Worm (Caenorhabditis elegans): Measurements from ENCODE around the gene sand-1.
A peak's percentile ranks its signal among the peaks of the same experiment; 100 is the strongest.
"Not testable (repeated sequence)": the region's sequence is repeated elsewhere in the genome, so short reads cannot be mapped to it uniquely, and the experiment has no call there.

The sand-1 gene

DNA sequence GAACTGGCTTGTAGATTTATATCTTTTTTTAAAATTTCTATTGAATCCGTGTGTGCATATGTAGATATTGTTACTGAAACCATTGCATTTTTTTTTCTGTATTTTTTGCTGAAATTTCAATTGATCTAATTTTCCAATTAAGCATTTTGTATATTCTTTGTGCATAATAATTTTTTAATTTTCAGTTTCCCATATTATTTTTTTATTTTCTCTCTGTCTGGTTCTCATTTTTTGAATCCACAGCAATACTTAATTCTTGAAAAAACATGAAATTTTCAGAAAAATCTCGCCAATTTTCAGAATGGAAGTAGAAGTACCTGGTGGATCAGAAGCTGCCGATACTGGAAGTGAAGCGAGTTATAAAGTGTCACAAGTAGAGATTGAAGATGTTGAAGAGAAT is at the start of gene sand-1:
TSS of gene sand-1 (plus strand) at position 301 of the 400 bp plus-strand sequence.
- TF ChIP-seq W03F9.2 (tag; optimal IDR thresholded peaks at IDR 0.05) (no peak), dao-5 (tag; optimal IDR thresholded peaks at IDR 0.05) (no peak), him-1 (tag; optimal IDR thresholded peaks at IDR 0.05) (no peak)

DNA sequence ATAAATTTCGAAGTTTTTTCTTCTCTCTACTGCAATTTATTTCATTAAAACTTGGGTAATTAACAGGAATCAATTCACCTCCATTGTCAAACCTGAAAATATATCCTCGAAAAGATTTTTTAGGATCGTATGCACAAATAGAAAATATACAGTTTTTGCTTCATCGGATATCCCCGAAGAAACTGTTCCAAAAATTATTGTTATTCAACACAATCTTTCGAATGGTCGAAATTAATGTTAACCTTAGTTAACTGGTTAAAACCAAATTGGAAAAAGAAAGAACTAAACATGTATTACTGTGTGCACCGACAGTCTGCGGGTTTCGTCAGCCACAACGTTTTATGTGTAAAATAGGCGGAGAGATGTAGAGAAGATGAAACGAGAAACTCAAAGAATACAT is 49.6 kb upstream of the sand-1 start:
- TF ChIP-seq W03F9.2 (tag; optimal IDR thresholded peaks at IDR 0.05), result no peak
- no peak for TF ChIP-seq him-1 (tag; optimal IDR thresholded peaks at IDR 0.05)
- TF ChIP-seq dao-5 (tag; optimal IDR thresholded peaks at IDR 0.05), result no peak

DNA sequence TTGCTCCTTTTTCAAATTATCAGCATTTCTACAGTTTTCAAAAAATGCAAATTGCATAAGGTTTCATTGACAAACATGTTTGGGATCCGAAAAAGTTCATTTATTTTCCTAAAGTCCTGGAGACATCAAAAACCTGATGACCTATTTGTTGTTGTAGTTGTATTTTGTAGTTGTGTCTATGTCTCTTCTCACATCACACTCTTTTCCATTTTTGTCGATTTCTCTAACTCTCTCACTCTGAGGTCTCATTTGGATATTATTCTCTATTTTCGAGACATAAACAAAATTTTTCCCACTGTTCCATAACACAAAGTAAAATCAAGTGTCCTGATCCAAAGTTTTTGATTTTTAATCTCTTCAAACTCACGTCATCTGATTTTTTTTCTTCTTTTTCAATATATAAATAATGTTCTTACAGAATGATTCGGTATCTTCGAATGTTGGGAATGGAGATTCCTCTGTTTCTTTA is 47.8 kb upstream of the sand-1 start, which contains the start of gene slc-46A:
TSS of gene slc-46A (plus strand) at position 419 of the 469 bp plus-strand sequence.
- TF ChIP-seq dao-5 (tag; optimal IDR thresholded peaks at IDR 0.05), result no peak
- no peak for TF ChIP-seq W03F9.2 (tag; optimal IDR thresholded peaks at IDR 0.05)
- no peak for TF ChIP-seq him-1 (tag; optimal IDR thresholded peaks at IDR 0.05)

- no peak for TF ChIP-seq dao-5 (tag; optimal IDR thresholded peaks at IDR 0.05)
- no peak for TF ChIP-seq W03F9.2 (tag; optimal IDR thresholded peaks at IDR 0.05)
- TF ChIP-seq him-1 (tag; optimal IDR thresholded peaks at IDR 0.05), result no peak
These were observed 40.5 kb upstream of the sand-1 start, which contains the start of gene Y4C6B.4 for ce11 chrIV:5326144-5326543. TSS of gene Y4C6B.4 (plus strand) at chrIV:5326444.

DNA sequence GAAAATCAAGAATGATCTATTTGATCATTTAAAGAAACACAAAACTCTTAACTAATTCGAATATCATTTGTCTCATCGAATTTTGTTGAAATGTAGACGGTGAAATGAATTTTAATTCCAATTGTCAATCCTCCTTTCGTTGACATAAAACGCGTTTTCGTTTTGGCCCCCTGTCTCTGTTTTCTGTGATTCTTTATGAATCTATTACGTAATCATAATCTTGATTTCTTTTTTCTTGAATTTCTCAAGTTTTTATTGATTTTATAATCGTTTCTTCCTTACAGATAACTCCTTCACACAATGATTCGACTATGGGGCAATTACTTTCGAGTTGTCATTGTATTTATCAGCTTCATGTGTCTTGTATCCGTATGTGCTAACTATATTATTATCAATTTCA is 34.5 kb upstream of the sand-1 start, which contains the start of gene Y4C6B.3:
TSS of gene Y4C6B.3 (plus strand) at position 301 of the 400 bp plus-strand sequence.
- TF ChIP-seq him-1 (tag; optimal IDR thresholded peaks at IDR 0.05) (no peak), dao-5 (tag; optimal IDR thresholded peaks at IDR 0.05) (no peak), W03F9.2 (tag; optimal IDR thresholded peaks at IDR 0.05) (no peak)

DNA sequence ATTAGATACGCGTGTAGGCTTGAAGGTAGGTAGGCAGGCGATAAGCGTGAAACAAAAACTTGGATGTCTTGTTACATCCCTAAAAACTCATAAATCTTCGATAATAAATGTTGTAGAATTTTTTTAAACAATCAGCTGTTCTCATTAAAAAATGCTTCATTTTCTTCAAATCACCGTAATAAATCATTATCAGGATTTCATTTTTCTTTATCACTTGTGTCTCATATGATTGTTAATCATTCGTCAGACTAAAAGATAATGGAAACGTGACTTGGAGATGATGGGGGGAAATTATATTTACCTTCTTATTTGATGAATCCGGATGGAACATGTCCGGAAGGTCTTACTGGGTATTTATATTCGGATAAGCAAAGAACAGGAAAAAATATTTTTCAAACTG is 33.2 kb upstream of the sand-1 start:
- TF ChIP-seq him-1 (tag; optimal IDR thresholded peaks at IDR 0.05) (no peak), dao-5 (tag; optimal IDR thresholded peaks at IDR 0.05) (no peak)

- TF ChIP-seq dao-5 (tag; optimal IDR thresholded peaks at IDR 0.05) (peak; percentile 22), him-1 (tag; optimal IDR thresholded peaks at IDR 0.05) (no peak), W03F9.2 (tag; optimal IDR thresholded peaks at IDR 0.05) (no peak)
These were observed 32.1 kb upstream of the sand-1 start for ce11 chrIV:5334518-5334917.

DNA sequence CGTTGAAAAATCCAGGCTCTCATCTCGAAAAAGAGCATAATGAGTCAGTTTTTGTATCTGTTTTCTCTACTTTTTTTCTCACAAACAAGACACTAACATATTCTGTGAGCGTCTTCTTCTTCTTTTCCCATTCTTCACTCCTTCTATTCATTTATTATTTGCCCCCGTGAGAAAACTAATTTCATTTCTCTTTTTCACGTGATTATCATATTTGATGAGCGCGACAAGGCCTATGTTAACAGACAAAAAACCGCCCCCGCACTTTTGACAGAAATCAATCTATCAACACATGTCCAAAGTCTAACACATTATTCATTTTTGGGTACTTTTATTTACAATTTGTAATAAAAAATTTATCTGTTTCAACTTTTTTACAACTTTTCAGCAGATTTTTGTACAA is 29.0 kb upstream of the sand-1 start:
- TF ChIP-seq him-1 (tag; optimal IDR thresholded peaks at IDR 0.05) (no peak), dao-5 (tag; optimal IDR thresholded peaks at IDR 0.05) (no peak), W03F9.2 (tag; optimal IDR thresholded peaks at IDR 0.05) (no peak)

- TF ChIP-seq him-1 (tag; optimal IDR thresholded peaks at IDR 0.05) (no peak), dao-5 (tag; optimal IDR thresholded peaks at IDR 0.05) (no peak), W03F9.2 (tag; optimal IDR thresholded peaks at IDR 0.05) (no peak)
These were observed 27.4 kb upstream of the sand-1 start, which contains the start of gene Y4C6B.2 for ce11 chrIV:5339255-5339654. TSS of gene Y4C6B.2 (plus strand) at chrIV:5339574.

DNA sequence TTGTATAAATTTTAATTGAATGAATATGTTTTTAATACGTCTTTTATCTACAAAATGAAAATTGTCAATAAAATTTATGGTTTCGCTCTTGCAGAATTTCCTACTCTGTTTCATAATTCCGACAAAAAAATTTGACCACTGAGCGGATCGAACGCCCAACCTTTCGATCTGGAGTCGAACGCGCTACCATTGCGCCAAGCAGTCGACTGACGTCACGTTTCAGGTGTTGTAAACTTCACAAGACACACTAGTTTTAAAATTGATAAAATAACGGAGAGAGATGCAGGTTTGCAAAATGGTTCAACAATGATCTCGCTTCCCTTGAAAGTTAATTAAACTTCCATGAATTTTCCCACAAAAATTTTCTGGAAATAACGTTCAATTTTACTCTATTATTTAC is 22.5 kb upstream of the sand-1 start:
- TF ChIP-seq W03F9.2 (tag; optimal IDR thresholded peaks at IDR 0.05), result peak; percentile 10
- TF ChIP-seq him-1 (tag; optimal IDR thresholded peaks at IDR 0.05), result no peak
- no peak for TF ChIP-seq dao-5 (tag; optimal IDR thresholded peaks at IDR 0.05)

DNA sequence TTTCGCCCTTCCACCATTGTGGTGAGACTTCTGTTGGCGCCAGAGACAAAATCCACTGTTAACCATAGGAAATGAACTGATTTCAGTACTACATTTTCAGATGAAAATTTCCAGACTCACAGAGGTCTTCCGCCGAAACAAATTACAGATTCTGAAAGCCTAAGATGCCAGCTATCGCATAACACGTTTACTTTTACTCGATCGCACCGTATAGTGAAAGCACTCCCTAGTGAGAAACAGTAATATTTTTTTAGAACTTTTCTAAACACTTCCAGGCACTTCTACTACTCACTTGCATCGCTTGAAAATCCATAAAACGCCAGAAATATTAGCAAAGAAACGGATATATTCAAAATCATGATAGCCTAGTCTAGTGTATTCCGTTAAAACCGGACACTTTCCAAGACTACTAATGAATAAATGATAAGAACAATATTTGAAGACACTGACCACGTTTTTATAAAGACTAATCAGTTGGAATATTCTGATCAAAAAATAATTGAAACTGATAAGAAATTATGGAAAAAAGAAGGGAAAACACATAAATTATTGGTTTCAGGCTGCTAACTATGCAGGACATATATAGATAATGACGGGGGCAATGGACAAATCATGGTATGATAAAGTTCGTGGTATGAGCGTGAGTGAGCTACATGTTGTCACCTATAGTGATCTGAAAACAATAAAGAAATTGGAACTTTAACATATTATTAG is 16.0 kb upstream of the sand-1 start, which contains the start of gene gba-4:
TSS of gene gba-4 (minus strand) at position 418 of the 714 bp plus-strand sequence.
- TF ChIP-seq him-1, dao-5, W03F9.2 (tag; optimal IDR thresholded peaks at IDR 0.05): not testable (repeated sequence)

- no peak for TF ChIP-seq dao-5 (tag; optimal IDR thresholded peaks at IDR 0.05)
- TF ChIP-seq W03F9.2 (tag; optimal IDR thresholded peaks at IDR 0.05), result no peak
- no peak for TF ChIP-seq him-1 (tag; optimal IDR thresholded peaks at IDR 0.05)
These were observed 13.3 kb upstream of the sand-1 start, which contains the start of gene Y4C6B.7 for ce11 chrIV:5353364-5353763. TSS of gene Y4C6B.7 (minus strand) at chrIV:5353464.

- TF ChIP-seq him-1 (tag; optimal IDR thresholded peaks at IDR 0.05) (no peak), dao-5 (tag; optimal IDR thresholded peaks at IDR 0.05) (no peak), W03F9.2 (tag; optimal IDR thresholded peaks at IDR 0.05) (no peak)
These were observed 12.5 kb upstream of the sand-1 start, which contains the start of gene Y4C6B.1 for ce11 chrIV:5354124-5354523. TSS of gene Y4C6B.1 (plus strand) at chrIV:5354488.

ce11 chrIV:5354564-5354963 is 12.1 kb upstream of the sand-1 start:
- TF ChIP-seq W03F9.2 (tag; optimal IDR thresholded peaks at IDR 0.05) (no peak), him-1 (tag; optimal IDR thresholded peaks at IDR 0.05) (no peak), dao-5 (tag; optimal IDR thresholded peaks at IDR 0.05) (no peak)

Data from whole organism, L4/young adult.